Worm (Caenorhabditis elegans) whole organism, L4 larva: ENCODE data around the gene sra-33.

Experiments
- D1046.2 ChIP-seq: fragments of 200-800 bp; sonication (Bioruptor generic); IDR thresholded peaks from 2 replicates; pipeline ENCODE4 v1.3.6; 2022; ENCODE audit warnings: missing genetic modification characterization, missing compliant biosample characterization
- F10B5.3 ChIP-seq: sonication (generic microtip); optimal IDR thresholded peaks from 2 replicates; lab custom pipeline; 2016; ENCODE audit warnings: mild to moderate bottlenecking, missing genetic modification characterization, missing compliant biosample characterization
- F37D6.2 ChIP-seq: sonication (generic microtip); optimal IDR thresholded peaks from 2 replicates; lab custom pipeline; 2016; ENCODE audit warnings: mild to moderate bottlenecking, missing genetic modification characterization, missing compliant biosample characterization
- F44E2.7 ChIP-seq: fragments of 200-800 bp; sonication (Bioruptor generic); IDR thresholded peaks from 2 replicates; pipeline ENCODE4 v2.1.2; 2022; ENCODE audit warnings: missing genetic modification characterization, missing compliant biosample characterization
- F49E8.2 ChIP-seq: sonication (generic microtip); optimal IDR thresholded peaks from 2 replicates; lab custom pipeline; 2016; ENCODE audit warnings: missing compliant biosample characterization, mild to moderate bottlenecking, missing genetic modification characterization, borderline replicate concordance
- R02D3.7 ChIP-seq: fragments of 150-350 bp; sonication (generic microtip); optimal IDR thresholded peaks from 3 replicates; lab custom pipeline; 2014; ENCODE audit warnings: missing biosample characterization, missing genetic modification characterization
- Y48G9A.11 ChIP-seq: fragments of 200-800 bp; sonication (Bioruptor generic); IDR thresholded peaks from 2 replicates; pipeline ENCODE4 v1.3.6; 2022; ENCODE audit warnings: missing genetic modification reagents, missing genetic modification characterization, missing compliant biosample characterization
- Y5F2A.4 ChIP-seq: fragments of 200-800 bp; sonication (Bioruptor generic); optimal IDR thresholded peaks from 2 replicates; lab custom pipeline; 2018; ENCODE audit warnings: mild to moderate bottlenecking, missing genetic modification characterization, missing compliant biosample characterization
- Y75B8A.6 ChIP-seq: fragments of 200-800 bp; sonication (Bioruptor generic); IDR thresholded peaks from 2 replicates; pipeline ENCODE4 v1.3.6; 2022; ENCODE audit warnings: missing genetic modification reagents, missing genetic modification characterization, missing compliant biosample characterization
- ZK546.5 ChIP-seq, 2 experiments: sonication (generic microtip); optimal IDR thresholded peaks; 2 replicates each; lab custom pipeline; 2017; ENCODE audit warnings: missing biosample characterization in 2 of 2, missing genetic modification characterization in 2 of 2
- aha-1 ChIP-seq: fragments of 150-350 bp; peaks from one replicate; lab custom pipeline; 2014; ENCODE audit warnings: missing biosample characterization, missing genetic modification characterization
- arid-1 ChIP-seq: fragments of 200-800 bp; sonication (Bioruptor generic); conservative IDR thresholded peaks from 2 replicates; pipeline ENCODE4 v1.3.6; 2022; ENCODE audit warnings: missing genetic modification reagents, missing genetic modification characterization, missing compliant biosample characterization
- attf-4 ChIP-seq: sonication (generic microtip); optimal IDR thresholded peaks from 3 replicates; lab custom pipeline; 2017; ENCODE audit warnings: missing biosample characterization, missing genetic modification characterization
- ceh-62 ChIP-seq: sonication (generic microtip); optimal IDR thresholded peaks from 2 replicates; lab custom pipeline; 2017; ENCODE audit warnings: missing biosample characterization, missing genetic modification characterization
- ces-1 ChIP-seq: fragments of 150-350 bp; sonication (generic microtip); optimal IDR thresholded peaks from 4 replicates; lab custom pipeline; 2014; ENCODE audit warnings: missing biosample characterization, missing genetic modification reagents, missing genetic modification characterization
- ctbp-1 ChIP-seq: fragments of 200-800 bp; sonication (Bioruptor generic); IDR thresholded peaks from 2 replicates; pipeline ENCODE4 v1.3.6; 2022; ENCODE audit warnings: missing genetic modification reagents, missing genetic modification characterization, missing compliant biosample characterization
- daf-12 ChIP-seq: fragments of 150-350 bp; optimal IDR thresholded peaks from 2 replicates; lab custom pipeline; 2014; ENCODE audit warnings: missing biosample characterization, missing genetic modification reagents, missing genetic modification characterization
- daf-19 ChIP-seq: fragments of 200-800 bp; sonication (Bioruptor generic); conservative IDR thresholded peaks from 2 replicates; pipeline ENCODE4 v1.3.6; 2022; ENCODE audit warnings: missing genetic modification characterization, missing compliant biosample characterization
- daf-8 ChIP-seq: fragments of 200-800 bp; sonication (Bioruptor generic); IDR thresholded peaks from 2 replicates; pipeline ENCODE4 v1.3.6; 2022; ENCODE audit warnings: missing genetic modification characterization, missing compliant biosample characterization
- dmd-6 ChIP-seq: fragments of 200-800 bp; sonication (Bioruptor generic); IDR thresholded peaks from 2 replicates; pipeline ENCODE4 v1.3.6; 2022; ENCODE audit warnings: missing genetic modification reagents, missing genetic modification characterization, missing compliant biosample characterization
- dmd-8 ChIP-seq: fragments of 200-800 bp; sonication (Bioruptor generic); IDR thresholded peaks from 2 replicates; pipeline ENCODE4 v1.3.6; 2022; ENCODE audit warnings: missing genetic modification characterization, missing compliant biosample characterization
- dpl-1 ChIP-seq: fragments of 150-350 bp; optimal IDR thresholded peaks from 2 replicates; lab custom pipeline; 2014; ENCODE audit warnings: missing biosample characterization, missing genetic modification reagents, missing genetic modification characterization
- dve-1 ChIP-seq: sonication (generic microtip); optimal IDR thresholded peaks from 2 replicates; lab custom pipeline; 2017; ENCODE audit warnings: antibody characterized with exemption, mild to moderate bottlenecking, missing genetic modification characterization, missing compliant biosample characterization; ENCODE audit not compliant: insufficient read depth
- fkh-10 ChIP-seq: fragments of 150-350 bp; optimal IDR thresholded peaks from 2 replicates; lab custom pipeline; 2014; ENCODE audit warnings: missing biosample characterization, missing genetic modification reagents, missing genetic modification characterization
- hmg-1.1 ChIP-seq: fragments of 200-800 bp; sonication (Bioruptor generic); IDR thresholded peaks from 2 replicates; pipeline ENCODE4 v1.3.6; 2022; ENCODE audit warnings: missing genetic modification reagents, missing genetic modification characterization, missing compliant biosample characterization
- lin-13 ChIP-seq: fragments of 150-350 bp; optimal IDR thresholded peaks from 2 replicates; lab custom pipeline; 2014; ENCODE audit warnings: missing biosample characterization, missing genetic modification reagents, missing genetic modification characterization
- lir-3 ChIP-seq: sonication (generic microtip); optimal IDR thresholded peaks from 2 replicates; lab custom pipeline; 2016; ENCODE audit warnings: mild to moderate bottlenecking, missing genetic modification characterization, missing compliant biosample characterization
- mxl-3 ChIP-seq: fragments of 200-800 bp; sonication (Bioruptor generic); optimal IDR thresholded peaks from 2 replicates; lab custom pipeline; 2018; ENCODE audit warnings: mild to moderate bottlenecking, missing genetic modification characterization, missing compliant biosample characterization
- nhr-10 ChIP-seq: fragments of 150-350 bp; optimal IDR thresholded peaks from 2 replicates; lab custom pipeline; 2014; ENCODE audit warnings: missing biosample characterization, missing genetic modification characterization
- nhr-102 ChIP-seq: sonication (generic microtip); optimal IDR thresholded peaks from 2 replicates; lab custom pipeline; 2016; ENCODE audit warnings: mild to moderate bottlenecking, missing genetic modification characterization, moderate library complexity, missing compliant biosample characterization
- nhr-41 ChIP-seq: fragments of 200-800 bp; sonication (Bioruptor generic); IDR thresholded peaks from 2 replicates; pipeline ENCODE4 v1.3.6; 2022; ENCODE audit warnings: missing genetic modification reagents, missing genetic modification characterization, missing compliant biosample characterization
- nhr-77 ChIP-seq: fragments of 150-350 bp; optimal IDR thresholded peaks from 2 replicates; lab custom pipeline; 2014; ENCODE audit warnings: missing biosample characterization, missing genetic modification characterization
- pha-4 ChIP-seq, 2 experiments: fragments of 150-350 bp in 1 of 2; fragments of 200-800 bp in 1 of 2; sonication (Bioruptor generic) in 1 of 2; IDR thresholded peaks in 1 of 2; optimal IDR thresholded peaks in 1 of 2; 2 replicates each; pipeline versions ENCODE4 v1.3.6 to Lab custom; 2014 to 2022; ENCODE audit warnings: missing genetic modification characterization in 2 of 2, missing genetic modification reagents in 2 of 2, missing biosample characterization in 1 of 2, missing compliant biosample characterization in 1 of 2
- saeg-2 ChIP-seq: fragments of 200-800 bp; sonication (Bioruptor generic); IDR thresholded peaks from 2 replicates; pipeline ENCODE4 v1.3.6; 2022; ENCODE audit warnings: missing genetic modification reagents, missing genetic modification characterization, missing compliant biosample characterization
- set-16 ChIP-seq: fragments of 200-800 bp; sonication (Bioruptor generic); IDR thresholded peaks from 2 replicates; pipeline ENCODE4 v1.3.6; 2022; ENCODE audit warnings: missing genetic modification reagents, missing genetic modification characterization, missing compliant biosample characterization
- skn-1 ChIP-seq: fragments of 150-350 bp; optimal IDR thresholded peaks from 2 replicates; lab custom pipeline; 2014; ENCODE audit warnings: missing biosample characterization, missing genetic modification characterization
- snpc-4 ChIP-seq: fragments of 150-350 bp; optimal IDR thresholded peaks from 2 replicates; lab custom pipeline; 2014; ENCODE audit warnings: missing biosample characterization, missing genetic modification characterization
- spr-1 ChIP-seq: sonication (generic microtip); optimal IDR thresholded peaks from 2 replicates; lab custom pipeline; 2016; ENCODE audit warnings: mild to moderate bottlenecking, missing genetic modification characterization, missing compliant biosample characterization
- tra-1 ChIP-seq: fragments of 200-800 bp; sonication (Bioruptor generic); IDR thresholded peaks from 2 replicates; pipeline ENCODE4 v1.3.6; 2022; ENCODE audit warnings: missing genetic modification reagents, missing genetic modification characterization, missing compliant biosample characterization
- zip-11 ChIP-seq: fragments of 200-800 bp; sonication (Bioruptor generic); IDR thresholded peaks from 2 replicates; pipeline ENCODE4 v1.3.6; 2022; ENCODE audit warnings: missing genetic modification characterization, missing compliant biosample characterization
- ztf-11 ChIP-seq: fragments of 150-350 bp; optimal IDR thresholded peaks from 2 replicates; lab custom pipeline; 2014; ENCODE audit warnings: missing biosample characterization, missing genetic modification characterization
- ztf-7 ChIP-seq: fragments of 150-350 bp; optimal IDR thresholded peaks from 2 replicates; lab custom pipeline; 2014; ENCODE audit warnings: missing biosample characterization, missing genetic modification characterization

The sra-33 gene

ce11 chrII:4543568-4543967, 6.5 kb upstream of the sra-33 start, which contains the start of gene sra-34:
Gene sra-34, minus strand, starts transcription at chrII:4543668.
- no peak for TF ChIP-seq daf-8 (GFP tag; lab: Robert Waterston, UW)
- TF ChIP-seq aha-1 (tag; lab: Kevin White, UChicago) = peak; percentile 54
- no peak for TF ChIP-seq daf-19 (GFP tag; lab: Robert Waterston, UW)
- TF ChIP-seq daf-12 = no peak
- TF ChIP-seq set-16 (GFP tag; lab: Robert Waterston, UW) = no peak

ce11 chrII:4540631-4541030, 3.6 kb upstream of the sra-33 start, which contains the start of gene sra-36:
Gene sra-36, minus strand, starts transcription at chrII:4540731.
- no peak for TF ChIP-seq Y48G9A.11
- TF ChIP-seq ctbp-1 (GFP tag; lab: Robert Waterston, UW) = no peak
- no peak for TF ChIP-seq attf-4 (tag; lab: Kevin White, UChicago)
- TF ChIP-seq lir-3 (tag; lab: Kevin White, UChicago) = no peak
- TF ChIP-seq F10B5.3 (tag; lab: Kevin White, UChicago) = no peak
- no peak for TF ChIP-seq set-16 (GFP tag; lab: Robert Waterston, UW)
- TF ChIP-seq dmd-8 (GFP tag; lab: Robert Waterston, UW) = no peak
- TF ChIP-seq spr-1 (tag; lab: Kevin White, UChicago) = no peak
- no peak for TF ChIP-seq Y75B8A.6 (GFP tag; lab: Robert Waterston, UW)
- no peak for TF ChIP-seq ces-1 (GFP tag; lab: Kevin White, UChicago)
- TF ChIP-seq pha-4 (GFP tag; IDR thresholded peaks at IDR 0.05; lab: Robert Waterston, UW) = no peak
- no peak for TF ChIP-seq pha-4 (tag; optimal IDR thresholded peaks at IDR 0.05; lab: Kevin White, UChicago)
- TF ChIP-seq dmd-6 (GFP tag; lab: Robert Waterston, UW) = no peak
- TF ChIP-seq ZK546.5 (tag; optimal IDR thresholded peaks at IDR 0.05; lab: Kevin White, UChicago) = no peak
- no peak for TF ChIP-seq ztf-11 (tag; lab: Kevin White, UChicago)
- TF ChIP-seq dpl-1 = no peak
- TF ChIP-seq nhr-102 (tag; lab: Kevin White, UChicago) = no peak
- no peak for TF ChIP-seq nhr-10
- no peak for TF ChIP-seq F49E8.2
- TF ChIP-seq nhr-41 (GFP tag; lab: Robert Waterston, UW) = no peak
- no peak for TF ChIP-seq lin-13 (GFP tag; lab: Kevin White, UChicago)

ce11 chrII:4531880-4532279, 5.2 kb downstream of the sra-33 start, which contains the start of gene sra-32:
Gene sra-32, minus strand, starts transcription at chrII:4531980.
- TF ChIP-seq lin-13 (GFP tag; lab: Kevin White, UChicago) (no peak), nhr-77 (tag; lab: Kevin White, UChicago) (no peak), F37D6.2 (tag; lab: Kevin White, UChicago) (no peak), ceh-62 (tag; lab: Kevin White, UChicago) (no peak), attf-4 (tag; lab: Kevin White, UChicago) (no peak), snpc-4 (no peak), ztf-11 (tag; lab: Kevin White, UChicago) (no peak), zip-11 (GFP tag; lab: Robert Waterston, UW) (no peak), hmg-1.1 (GFP tag; lab: Robert Waterston, UW) (no peak), skn-1 (no peak), tra-1 (GFP tag; lab: Robert Waterston, UW) (no peak), mxl-3 (GFP tag; lab: Kevin White, UChicago) (no peak), saeg-2 (GFP tag; lab: Robert Waterston, UW) (no peak), daf-12 (no peak), nhr-41 (GFP tag; lab: Robert Waterston, UW) (no peak), F44E2.7 (no peak), D1046.2 (no peak), fkh-10 (GFP tag; lab: Kevin White, UChicago) (no peak)

- TF ChIP-seq ztf-7 (tag; lab: Kevin White, UChicago) (no peak), aha-1 (tag; lab: Kevin White, UChicago) (no peak), R02D3.7 (tag; lab: Kevin White, UChicago) (no peak), Y5F2A.4 (GFP tag; lab: Kevin White, UChicago) (no peak), daf-19 (GFP tag; lab: Robert Waterston, UW) (no peak), arid-1 (GFP tag; lab: Robert Waterston, UW) (no peak), zip-11 (GFP tag; lab: Robert Waterston, UW) (no peak), dve-1 (no peak)
Measured at ce11 chrII:4527800-4528199, 9.2 kb downstream of the sra-33 start, which contains the start of gene sra-35. Gene sra-35, minus strand, starts transcription at chrII:4527900.
